Worm (Caenorhabditis elegans): ENCODE measurements around the gene rpoa-1.

The rpoa-1 gene

DNA sequence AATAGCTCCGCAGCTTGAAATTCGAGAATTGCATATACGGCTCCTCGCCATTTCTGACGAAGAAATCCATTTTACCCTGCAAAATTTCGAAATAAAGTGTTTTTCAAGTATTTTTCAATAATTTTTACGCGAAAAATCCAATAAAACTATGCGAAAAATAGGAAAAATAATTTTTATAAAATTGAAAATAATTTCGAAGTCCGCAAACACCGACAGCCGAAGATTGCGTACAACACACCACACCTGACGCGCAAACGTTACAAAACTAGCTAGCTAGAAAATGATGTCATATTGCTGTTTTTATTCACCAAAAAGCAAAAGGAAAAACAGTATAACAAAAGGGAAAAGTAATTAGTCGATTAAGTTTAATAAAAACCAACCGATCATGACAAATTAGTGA, at the start of gene rpoa-1:
Gene rpoa-1 (minus strand): TSS at position 84 of the 400 bp plus-strand sequence.
- TF ChIP-seq lir-3 (tag; optimal IDR thresholded peaks at IDR 0.05): no peak
- TF ChIP-seq unc-62 (GFP tag; optimal IDR thresholded peaks at IDR 0.05 in 1 of 2): no peak
- no peak for TF ChIP-seq unc-62 (tag; optimal IDR thresholded peaks at IDR 0.05)
- TF ChIP-seq ceh-20 (GFP tag; IDR thresholded peaks at IDR 0.05): no peak
- no peak for TF ChIP-seq ceh-32 (tag; optimal IDR thresholded peaks at IDR 0.05; ENCODE audit: poor library complexity)
- no peak for TF ChIP-seq gei-8 (GFP tag; optimal IDR thresholded peaks at IDR 0.05)
- no peak for TF ChIP-seq nhr-28 (tag; optimal IDR thresholded peaks at IDR 0.05)
- no peak for TF ChIP-seq spr-1 (tag; optimal IDR thresholded peaks at IDR 0.05)
- peak; percentile 59 for TF ChIP-seq dpl-1 (GFP tag; optimal IDR thresholded peaks at IDR 0.05)
- no peak for TF ChIP-seq lin-15B (tag; optimal IDR thresholded peaks at IDR 0.05)
- no peak for TF ChIP-seq aly-2 (tag; optimal IDR thresholded peaks at IDR 0.05)
- no peak for TF ChIP-seq fos-1 (tag; optimal IDR thresholded peaks at IDR 0.05)
- TF ChIP-seq madf-5 (GFP tag; IDR thresholded peaks at IDR 0.05): no peak
- TF ChIP-seq duxl-1 (tag; optimal IDR thresholded peaks at IDR 0.05; ENCODE audit: poor library complexity): no peak
- no peak for TF ChIP-seq F26F4.8 (GFP tag; conservative IDR thresholded peaks at IDR 0.05)
- peak in 1 of 2 experiments; percentile 59 for TF ChIP-seq lsy-2 (tag; optimal IDR thresholded peaks at IDR 0.05)
- no peak for TF ChIP-seq dmd-6 (GFP tag; IDR thresholded peaks at IDR 0.05)
- no peak for TF ChIP-seq ceh-44 (GFP tag; IDR thresholded peaks at IDR 0.05)
- no peak for TF ChIP-seq F10B5.3 (tag; optimal IDR thresholded peaks at IDR 0.05)
- TF ChIP-seq daf-16 (GFP tag; optimal IDR thresholded peaks at IDR 0.05): no peak
- peak; percentile 15 for TF ChIP-seq daf-16 (tag; optimal IDR thresholded peaks at IDR 0.05)
- TF ChIP-seq F49E8.2 (tag; optimal IDR thresholded peaks at IDR 0.05; ENCODE audit: borderline replicate concordance): no peak
- TF ChIP-seq lin-38 (GFP tag; IDR thresholded peaks at IDR 0.05): peak; percentile 38
- TF ChIP-seq ZK337.2 (GFP tag; IDR thresholded peaks at IDR 0.05): no peak
- TF ChIP-seq ceh-82 (tag; optimal IDR thresholded peaks at IDR 0.05): no peak
- TF ChIP-seq fkh-10 (GFP tag; optimal IDR thresholded peaks at IDR 0.05): no peak
- no peak for TF ChIP-seq ceh-62 (tag; optimal IDR thresholded peaks at IDR 0.05)
- TF ChIP-seq lin-39 (tag; optimal IDR thresholded peaks at IDR 0.05): no peak
- TF ChIP-seq D1046.2 (GFP tag; IDR thresholded peaks at IDR 0.05): no peak

DNA sequence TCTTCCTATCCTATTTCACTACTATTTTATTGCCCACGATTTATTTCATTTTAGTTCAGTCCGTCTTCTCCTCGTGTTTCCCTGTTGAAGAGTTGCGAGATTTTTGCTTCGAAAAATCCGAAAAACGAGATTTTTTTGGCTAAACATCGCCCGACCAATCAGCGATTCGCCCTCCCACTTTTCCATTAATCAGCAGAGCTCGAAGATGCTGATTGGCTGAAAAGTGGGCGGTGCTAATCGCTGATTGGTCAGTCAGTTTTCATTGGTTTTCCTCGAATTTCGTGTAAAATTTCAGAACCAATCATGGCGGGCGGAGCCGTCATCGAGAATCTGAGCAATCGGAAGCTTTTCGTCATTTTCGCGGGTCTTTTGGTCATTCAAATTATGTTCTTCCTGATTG, 46.9 kb upstream of the rpoa-1 start, which contains the start of gene mig-14:
Gene mig-14 (plus strand): TSS at position 290 of the 400 bp plus-strand sequence.
- TF ChIP-seq dmd-6 (GFP tag; IDR thresholded peaks at IDR 0.05) (no peak), aha-1 (tag) (peak; percentile 20)

DNA sequence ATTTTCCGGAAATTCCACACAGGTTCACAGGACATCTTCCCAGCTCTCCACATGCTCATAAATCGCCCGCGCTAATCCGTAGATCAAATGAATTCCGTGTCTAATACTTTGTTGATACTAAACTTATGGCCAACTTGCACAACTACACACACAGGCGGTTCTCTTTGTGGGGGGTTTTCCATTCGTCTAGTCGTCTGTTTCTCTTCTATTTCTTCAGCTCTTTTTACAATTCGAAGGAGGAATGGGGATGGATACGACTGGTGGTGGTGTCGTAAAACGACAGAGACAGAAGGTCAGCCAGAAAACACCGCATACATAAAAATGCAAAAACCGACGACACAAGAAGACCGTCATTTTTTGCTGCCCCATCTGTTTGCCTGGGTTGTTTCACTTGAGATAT, 44.8 kb upstream of the rpoa-1 start:
- TF ChIP-seq php-3 (GFP tag; IDR thresholded peaks at IDR 0.05) (no peak), aha-1 (tag) (peak; percentile 83), unc-39 (tag; optimal IDR thresholded peaks at IDR 0.05) (no peak), daf-19 (GFP tag; conservative IDR thresholded peaks at IDR 0.05) (no peak)

DNA sequence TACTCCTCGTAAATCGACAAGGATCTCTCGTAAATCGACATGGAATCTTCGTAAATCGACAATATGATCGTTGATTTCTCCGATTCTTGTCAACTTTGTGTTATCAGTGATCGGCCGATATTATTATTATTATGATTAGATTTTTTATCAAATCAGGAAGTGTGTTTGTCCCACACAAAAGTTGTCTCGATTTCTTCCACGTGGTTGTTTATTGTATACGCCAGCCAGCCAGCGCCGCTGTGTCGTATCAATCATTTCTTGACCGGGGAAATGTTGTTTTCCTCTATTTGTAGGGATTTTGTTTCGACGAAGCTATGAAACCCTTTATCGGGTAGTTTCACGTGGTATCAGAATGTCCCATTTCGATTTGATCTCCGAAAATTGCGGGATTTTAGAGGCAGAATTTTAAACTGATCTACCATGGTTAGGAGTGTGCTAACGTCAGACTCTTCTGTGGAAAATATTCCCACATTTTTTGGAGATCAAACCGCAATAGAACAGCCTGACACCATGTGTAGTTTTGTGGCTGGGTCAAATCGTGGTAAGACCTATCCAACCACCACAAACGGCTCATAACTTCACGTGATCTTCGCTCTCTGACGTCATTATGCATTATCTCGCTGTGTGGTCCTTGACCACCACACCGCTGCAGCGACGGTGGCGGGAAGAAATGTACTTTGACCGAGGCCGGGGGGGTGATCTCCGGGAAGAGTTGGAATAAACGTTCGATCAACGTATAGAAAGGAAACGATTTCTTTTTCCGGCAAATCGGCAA, 43.3 kb upstream of the rpoa-1 start:
- TF ChIP-seq dmd-8 (GFP tag; IDR thresholded peaks at IDR 0.05) (no peak), zip-11 (GFP tag; IDR thresholded peaks at IDR 0.05) (no peak), cey-2 (tag; optimal IDR thresholded peaks at IDR 0.05; ENCODE audit: borderline replicate concordance, insufficient read depth) (no peak), Y105C5A.15 (GFP tag; IDR thresholded peaks at IDR 0.05) (no peak), aha-1 (tag) (peak; percentile 42), lin-29 (GFP tag; IDR thresholded peaks at IDR 0.05) (no peak), nhr-25 (tag; optimal IDR thresholded peaks at IDR 0.05; ENCODE audit: borderline replicate concordance, insufficient read depth) (no peak), nhr-42 (GFP tag; IDR thresholded peaks at IDR 0.05) (0 out of 2 replicates have a peak, but pooled peaks have one; percentile 51), nhr-77 (tag; optimal IDR thresholded peaks at IDR 0.05) (peak; percentile 84), daf-19 (GFP tag; conservative IDR thresholded peaks at IDR 0.05) (no peak), mdl-1 (tag; optimal IDR thresholded peaks at IDR 0.05) (peak in 1 of 2 experiments; percentile 68), ceh-20 (GFP tag; IDR thresholded peaks at IDR 0.05) (no peak), ceh-28 (tag; optimal IDR thresholded peaks at IDR 0.05) (no peak), ama-1 (optimal IDR thresholded peaks at IDR 0.05) (no peak), set-16 (GFP tag; IDR thresholded peaks at IDR 0.05) (no peak), spr-1 (tag; optimal IDR thresholded peaks at IDR 0.05) (no peak), duxl-1 (tag; optimal IDR thresholded peaks at IDR 0.05; ENCODE audit: poor library complexity) (no peak), aly-2 (tag; optimal IDR thresholded peaks at IDR 0.05) (no peak), ZK546.5 (tag; optimal IDR thresholded peaks at IDR 0.05) (no peak), ceh-32 (tag; optimal IDR thresholded peaks at IDR 0.05; ENCODE audit: poor library complexity) (no peak)
